Worm (Caenorhabditis elegans): ENCODE measurements around the gene T02B11.3.

- TF ChIP-seq dao-5 (tag; optimal IDR thresholded peaks at IDR 0.05) (no peak), W03F9.2 (tag; optimal IDR thresholded peaks at IDR 0.05) (peak; percentile 22), him-1 (tag; optimal IDR thresholded peaks at IDR 0.05) (no peak)
These were observed 37.8 kb upstream of the T02B11.3 start, which contains the start of gene trm-2A for ce11 chrV:904232-904983.
